Worm (Caenorhabditis elegans) whole organism, early embryonic: Measurements from ENCODE around the gene phdh-1.

Experiments used
- flt-1 ChIP-seq: fragments of 200-800 bp; sonication (Bioruptor generic); IDR thresholded peaks from 2 replicates; pipeline ENCODE4 v1.3.6; 2022; ENCODE audit warnings: missing genetic modification characterization, missing compliant biosample characterization
- hmg-4 ChIP-seq: fragments of 200-800 bp; sonication (Bioruptor generic); optimal IDR thresholded peaks from 2 replicates; lab custom pipeline; 2018; ENCODE audit warnings: mild to moderate bottlenecking, missing genetic modification characterization, missing compliant biosample characterization

DNA sequence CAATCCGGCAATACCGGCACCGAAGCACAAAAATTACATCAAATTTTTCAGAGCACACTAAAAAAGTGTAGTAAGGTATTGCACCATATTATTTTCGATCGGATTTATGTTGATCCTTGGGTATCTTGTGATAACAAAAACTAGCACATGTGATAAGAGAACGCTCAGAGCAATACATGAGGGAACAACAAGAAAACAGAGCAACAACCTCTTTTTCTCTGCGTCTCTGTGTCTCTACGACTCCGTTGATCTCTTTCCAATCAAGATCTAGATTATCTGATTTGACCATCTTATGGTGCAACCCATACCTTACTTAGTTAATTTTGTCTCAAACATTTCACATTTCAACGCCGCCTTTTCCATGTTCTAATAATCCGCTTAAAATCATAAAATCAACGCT is 6.0 kb downstream of the phdh-1 start, which contains the start of gene tag-10:
- TF ChIP-seq flt-1 (GFP tag; lab: Robert Waterston, UW) (no peak), hmg-4 (no peak)
